Worm (Caenorhabditis elegans) whole organism, late embryonic: ENCODE results near the gene Y13C8A.1.

ENCODE experiments used
- C38D4.7 ChIP-seq: fragments of 200-800 bp; sonication (Bioruptor generic); optimal IDR thresholded peaks from 2 replicates; lab custom pipeline; 2018; ENCODE audit warnings: mild to moderate bottlenecking, missing genetic modification characterization, moderate library complexity, missing compliant biosample characterization
- ama-1 ChIP-seq: fragments of 150-350 bp; optimal IDR thresholded peaks from 2 replicates; lab custom pipeline; 2014
- elt-2 ChIP-seq: sonication (generic microtip); optimal IDR thresholded peaks from 2 replicates; lab custom pipeline; 2016; ENCODE audit warnings: missing genetic modification reagents, missing genetic modification characterization, missing compliant biosample characterization
- eyg-1 ChIP-seq: sonication (generic microtip); optimal IDR thresholded peaks from 2 replicates; lab custom pipeline; 2016; ENCODE audit warnings: missing genotype, missing genetic modification characterization, missing compliant biosample characterization
- fkh-6 ChIP-seq: sonication (generic microtip); optimal IDR thresholded peaks from 2 replicates; lab custom pipeline; 2016; ENCODE audit warnings: missing genetic modification characterization, missing compliant biosample characterization
- nfya-1 ChIP-seq: sonication (generic microtip); optimal IDR thresholded peaks from 2 replicates; lab custom pipeline; 2017; ENCODE audit warnings: missing genetic modification characterization, mild to moderate bottlenecking, missing compliant biosample characterization, antibody characterized with exemption, moderate library complexity
- nhr-11 ChIP-seq: fragments of 150-350 bp; optimal IDR thresholded peaks from 2 replicates; lab custom pipeline; 2014; ENCODE audit warnings: missing biosample characterization, missing genetic modification characterization
- pha-2 ChIP-seq: sonication (generic microtip); optimal IDR thresholded peaks from 2 replicates; lab custom pipeline; 2017; ENCODE audit warnings: mild to moderate bottlenecking, missing genetic modification characterization, missing compliant biosample characterization
- pqm-1 ChIP-seq: sonication (generic microtip); optimal IDR thresholded peaks from 2 replicates; lab custom pipeline; 2016; ENCODE audit warnings: missing genetic modification characterization, missing compliant biosample characterization
- ttx-3 ChIP-seq: sonication (generic microtip); optimal IDR thresholded peaks from 2 replicates; lab custom pipeline; 2016; ENCODE audit warnings: missing genetic modification reagents, missing genetic modification characterization, missing compliant biosample characterization
- ztf-16 ChIP-seq: sonication (generic microtip); optimal IDR thresholded peaks from 2 replicates; lab custom pipeline; 2017; ENCODE audit warnings: missing genetic modification characterization, missing compliant biosample characterization

DNA sequence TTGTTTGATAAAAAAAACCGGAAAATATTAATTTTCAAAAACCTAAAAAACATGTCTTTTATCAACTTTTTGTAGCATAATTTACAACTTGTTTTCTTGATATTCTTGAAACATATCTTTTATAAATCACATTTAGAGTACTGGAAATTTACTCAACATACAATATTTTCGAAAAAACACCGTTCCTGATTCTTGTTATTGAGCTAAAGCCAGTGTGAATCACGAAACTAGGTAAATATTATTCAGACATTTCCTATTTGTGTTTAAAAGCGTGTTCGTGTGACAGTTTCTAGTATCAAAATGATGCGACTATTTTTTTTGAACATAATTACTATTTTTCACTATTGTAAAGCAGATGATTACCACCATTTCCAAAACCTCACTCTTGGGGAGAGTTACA is 40.1 kb downstream of the Y13C8A.1 start, which contains the start of gene C30E1.4:
- TF ChIP-seq nfya-1 (tag; lab: Kevin White, UChicago) (no peak), pqm-1 (tag; lab: Kevin White, UChicago) (no peak), pha-2 (tag; lab: Kevin White, UChicago) (no peak), nhr-11 (tag; lab: Kevin White, UChicago) (no peak), ama-1 (lab: Kevin White, UChicago) (no peak), C38D4.7 (GFP tag; lab: Kevin White, UChicago) (no peak), fkh-6 (tag; lab: Kevin White, UChicago) (no peak), ttx-3 (tag; lab: Kevin White, UChicago) (no peak), eyg-1 (tag; lab: Kevin White, UChicago) (no peak), elt-2 (tag; lab: Kevin White, UChicago) (no peak), ztf-16 (tag; lab: Kevin White, UChicago) (no peak)
